Worm (Caenorhabditis elegans) whole organism, mixed stage, embryonic: ENCODE measurements around the gene T23E1.1.
A peak's percentile ranks its signal among the peaks of the same experiment; 100 is the strongest.
"Not testable (repeated sequence)": the region's sequence is repeated elsewhere in the genome, so short reads cannot be mapped to it uniquely, and the experiment has no call there.

Experiments used
- M03D4.4 ChIP-seq: sonication (generic microtip); optimal IDR thresholded peaks from 2 replicates; lab custom pipeline; 2017; ENCODE audit warnings: mild to moderate bottlenecking, missing genetic modification characterization, missing compliant biosample characterization
- blmp-1 ChIP-seq: fragments of 150-350 bp; optimal IDR thresholded peaks from 2 replicates; lab custom pipeline; 2014; ENCODE audit warnings: missing biosample characterization, missing genetic modification characterization
- ceh-39 ChIP-seq: fragments of 150-350 bp; optimal IDR thresholded peaks from 2 replicates; lab custom pipeline; 2014; ENCODE audit warnings: missing biosample characterization, missing genetic modification characterization
- ceh-43 ChIP-seq: fragments of 200-800 bp; sonication (Bioruptor generic); optimal IDR thresholded peaks from 2 replicates; lab custom pipeline; 2018; ENCODE audit warnings: mild to moderate bottlenecking, missing genetic modification characterization, moderate library complexity, missing compliant biosample characterization
- ceh-83 ChIP-seq: fragments of 200-800 bp; sonication (Bioruptor generic); optimal IDR thresholded peaks from 2 replicates; lab custom pipeline; 2018; ENCODE audit warnings: mild to moderate bottlenecking, missing genetic modification characterization, missing compliant biosample characterization
- ces-1 ChIP-seq: fragments of 150-350 bp; optimal IDR thresholded peaks from 2 replicates; lab custom pipeline; 2014; ENCODE audit warnings: missing biosample characterization, missing genetic modification reagents, missing genetic modification characterization
- cnd-1 ChIP-seq: fragments of 200-800 bp; sonication (Bioruptor generic); optimal IDR thresholded peaks from 2 replicates; lab custom pipeline; 2018; ENCODE audit warnings: mild to moderate bottlenecking, missing genetic modification characterization, missing compliant biosample characterization
- drap-1 ChIP-seq: fragments of 200-800 bp; sonication (Bioruptor generic); optimal IDR thresholded peaks from 3 replicates; lab custom pipeline; 2018; ENCODE audit warnings: mild to moderate bottlenecking, missing genetic modification characterization, missing compliant biosample characterization
- elt-1 ChIP-seq: sonication (generic microtip); optimal IDR thresholded peaks from 2 replicates; lab custom pipeline; 2017; ENCODE audit warnings: missing genetic modification characterization, mild to moderate bottlenecking, missing compliant biosample characterization, antibody characterized with exemption, moderate library complexity, borderline replicate concordance; ENCODE audit not compliant: insufficient read depth
- elt-3 ChIP-seq: fragments of 150-350 bp; optimal IDR thresholded peaks from 2 replicates; lab custom pipeline; 2014; ENCODE audit warnings: missing biosample characterization, missing genetic modification characterization
- flh-1 ChIP-seq: fragments of 200-800 bp; sonication (Bioruptor generic); optimal IDR thresholded peaks from 2 replicates; lab custom pipeline; 2018; ENCODE audit warnings: mild to moderate bottlenecking, missing genetic modification characterization, moderate library complexity, missing compliant biosample characterization
- ham-2 ChIP-seq: fragments of 200-800 bp; sonication (Bioruptor generic); optimal IDR thresholded peaks from 2 replicates; lab custom pipeline; 2018; ENCODE audit warnings: mild to moderate bottlenecking, missing genetic modification characterization, missing compliant biosample characterization
- hlh-1 ChIP-seq: fragments of 150-350 bp; optimal IDR thresholded peaks from 2 replicates; lab custom pipeline; 2014; ENCODE audit warnings: missing biosample characterization, missing genetic modification reagents, missing genetic modification characterization
- lin-32 ChIP-seq: fragments of 200-800 bp; sonication (Bioruptor generic); optimal IDR thresholded peaks from 2 replicates; lab custom pipeline; 2018; ENCODE audit warnings: mild to moderate bottlenecking, missing genetic modification characterization, missing compliant biosample characterization
- lsy-2 ChIP-seq: fragments of 150-350 bp; optimal IDR thresholded peaks from 2 replicates; lab custom pipeline; 2014; ENCODE audit warnings: missing biosample characterization, missing genetic modification characterization
- mab-5 ChIP-seq: fragments of 150-350 bp; optimal IDR thresholded peaks from 2 replicates; lab custom pipeline; 2014; ENCODE audit warnings: missing biosample characterization, missing genetic modification characterization
- mep-1 ChIP-seq: fragments of 150-350 bp; optimal IDR thresholded peaks from 2 replicates; lab custom pipeline; 2017; ENCODE audit warnings: missing biosample characterization, missing genetic modification reagents, missing genetic modification characterization, inconsistent platforms
- mls-2 ChIP-seq: sonication (generic microtip); optimal IDR thresholded peaks from 2 replicates; lab custom pipeline; 2016; ENCODE audit warnings: mild to moderate bottlenecking, missing genetic modification characterization, moderate library complexity, missing compliant biosample characterization
- nhr-12 ChIP-seq: fragments of 150-350 bp; optimal IDR thresholded peaks from 2 replicates; lab custom pipeline; 2014; ENCODE audit warnings: missing biosample characterization, missing genetic modification characterization
- nhr-2 ChIP-seq: fragments of 150-350 bp; optimal IDR thresholded peaks from 2 replicates; lab custom pipeline; 2014; ENCODE audit warnings: missing biosample characterization, missing genetic modification characterization
- nhr-237 ChIP-seq: fragments of 150-350 bp; optimal IDR thresholded peaks from 2 replicates; lab custom pipeline; 2014; ENCODE audit warnings: missing biosample characterization, missing genetic modification characterization
- nhr-76 ChIP-seq: sonication (generic microtip); optimal IDR thresholded peaks from 2 replicates; lab custom pipeline; 2017; ENCODE audit warnings: missing biosample characterization, missing genetic modification characterization
- pha-4 ChIP-seq: fragments of 150-350 bp; optimal IDR thresholded peaks from 2 replicates; lab custom pipeline; 2018; ENCODE audit warnings: missing biosample characterization, missing genetic modification reagents, missing genetic modification characterization
- sem-2 ChIP-seq: fragments of 200-800 bp; sonication (Bioruptor generic); optimal IDR thresholded peaks from 2 replicates; lab custom pipeline; 2018; ENCODE audit warnings: mild to moderate bottlenecking, missing genetic modification characterization, missing compliant biosample characterization
- snpc-4 ChIP-seq: fragments of 150-350 bp; optimal IDR thresholded peaks from 2 replicates; lab custom pipeline; 2014; ENCODE audit warnings: missing biosample characterization, missing genetic modification characterization
- sptf-1 ChIP-seq: sonication (generic microtip); optimal IDR thresholded peaks from 2 replicates; lab custom pipeline; 2017; ENCODE audit warnings: mild to moderate bottlenecking, missing genetic modification characterization, moderate library complexity, missing compliant biosample characterization
- unc-120 ChIP-seq: sonication (generic microtip); optimal IDR thresholded peaks from 2 replicates; lab custom pipeline; 2017; ENCODE audit warnings: missing genetic modification characterization, missing compliant biosample characterization; ENCODE audit not compliant: poor library complexity, severe bottlenecking
- unc-39 ChIP-seq: fragments of 150-350 bp; optimal IDR thresholded peaks from 2 replicates; lab custom pipeline; 2014; ENCODE audit warnings: missing biosample characterization, missing genetic modification characterization
- unc-62 ChIP-seq: fragments of 150-350 bp; optimal IDR thresholded peaks from 2 replicates; lab custom pipeline; 2014; ENCODE audit warnings: missing biosample characterization, missing genetic modification reagents, missing genetic modification characterization
- zip-8 ChIP-seq: fragments of 150-350 bp; optimal IDR thresholded peaks from 2 replicates; lab custom pipeline; 2014; ENCODE audit warnings: missing biosample characterization, missing genetic modification characterization
- ztf-11 ChIP-seq: fragments of 150-350 bp; optimal IDR thresholded peaks from 2 replicates; lab custom pipeline; 2014; ENCODE audit warnings: missing biosample characterization, missing genetic modification characterization

The T23E1.1 gene

DNA sequence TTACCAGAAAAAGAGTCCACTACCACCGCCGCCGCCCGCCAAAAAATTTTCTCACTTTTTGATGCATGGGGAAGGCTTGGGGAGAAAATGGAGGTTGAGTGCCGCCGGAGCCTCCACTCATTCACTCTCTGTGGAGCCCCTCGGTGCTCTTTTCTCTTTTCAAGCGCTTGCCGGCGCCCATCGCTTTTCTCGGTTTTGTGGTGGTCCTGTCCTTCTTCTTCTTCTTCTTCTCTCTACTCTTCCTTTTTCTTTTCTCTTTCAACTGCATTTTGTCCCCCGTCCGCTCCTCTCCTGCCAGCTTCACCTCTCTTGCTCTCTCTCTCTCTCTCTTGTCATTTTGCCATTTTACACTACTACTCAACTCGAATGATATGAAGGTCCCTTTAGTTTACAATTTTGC lies 12.4 kb downstream of the T23E1.1 start:
- TF ChIP-seq unc-120, result peak; percentile 63
- peak; percentile 41 for TF ChIP-seq hlh-1 (tag; lab: Kevin White, UChicago)
- peak; percentile 8 for TF ChIP-seq ces-1 (GFP tag; lab: Kevin White, UChicago)
- TF ChIP-seq nhr-237 (tag; lab: Kevin White, UChicago), result no peak
- TF ChIP-seq zip-8 (tag; lab: Kevin White, UChicago), result no peak
- peak; percentile 4 for TF ChIP-seq sptf-1 (tag; lab: Kevin White, UChicago)
- TF ChIP-seq flh-1 (GFP tag; lab: Kevin White, UChicago), result no peak
- TF ChIP-seq unc-62 (GFP tag; lab: Kevin White, UChicago), result peak; percentile 8

DNA sequence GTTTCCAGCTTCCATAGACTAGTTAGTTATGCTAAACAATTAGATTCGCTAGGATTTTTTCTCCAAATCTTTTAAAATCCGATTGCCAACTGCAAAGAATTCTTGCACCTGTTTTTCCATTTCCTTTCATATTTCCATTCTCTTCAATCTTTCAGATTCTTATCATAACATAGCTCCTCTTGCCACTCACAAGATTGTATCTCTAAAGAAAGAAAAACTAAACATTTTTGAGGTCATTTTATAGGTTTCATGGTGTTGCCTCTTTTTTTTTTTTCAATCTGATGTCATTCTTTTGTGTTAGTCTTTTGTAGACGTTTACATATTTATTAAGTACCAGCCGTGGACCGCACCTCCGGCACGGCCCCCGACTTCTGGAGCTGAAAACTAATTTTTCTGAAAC lies 14.2 kb downstream of the T23E1.1 start:
- TF ChIP-seq ceh-83 (GFP tag; lab: Kevin White, UChicago) (no peak), sptf-1 (tag; lab: Kevin White, UChicago) (peak; percentile 5), unc-39 (tag; lab: Kevin White, UChicago) (no peak), nhr-237 (tag; lab: Kevin White, UChicago) (no peak), lsy-2 (tag; lab: Kevin White, UChicago) (no peak), hlh-1 (tag; lab: Kevin White, UChicago) (no peak)

DNA sequence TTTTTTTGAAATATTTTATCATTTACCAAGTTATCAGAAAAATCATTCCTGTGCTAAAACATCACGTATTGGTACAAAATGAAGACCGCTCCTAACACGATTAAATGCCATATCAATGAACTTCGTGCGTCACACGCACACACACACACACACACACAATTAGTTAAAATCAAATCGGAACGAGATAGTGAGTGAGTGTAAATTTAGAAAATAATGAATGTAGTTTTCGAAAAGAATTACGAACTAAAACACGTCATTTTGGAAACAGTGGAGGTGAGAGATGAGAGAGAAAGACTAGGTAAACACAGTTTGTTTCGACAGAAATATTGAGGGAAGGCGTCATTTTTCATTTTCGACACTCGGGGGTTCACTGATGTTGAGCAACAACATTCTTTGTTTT lies 15.7 kb downstream of the T23E1.1 start:
- TF ChIP-seq sem-2 (GFP tag; lab: Kevin White, UChicago), result no peak
- TF ChIP-seq mep-1 (tag; lab: Kevin White, UChicago), result no peak
- no peak for TF ChIP-seq cnd-1 (tag; lab: Kevin White, UChicago)
- TF ChIP-seq unc-120, result no peak
- no peak for TF ChIP-seq ztf-11
- no peak for TF ChIP-seq sptf-1 (tag; lab: Kevin White, UChicago)
- TF ChIP-seq elt-3 (tag; lab: Kevin White, UChicago), result no peak
- TF ChIP-seq hlh-1 (tag; lab: Kevin White, UChicago), result no peak
- TF ChIP-seq drap-1 (GFP tag; lab: Kevin White, UChicago), result no peak
- no peak for TF ChIP-seq nhr-76 (tag; lab: Kevin White, UChicago)
- TF ChIP-seq zip-8 (tag; lab: Kevin White, UChicago), result no peak

DNA sequence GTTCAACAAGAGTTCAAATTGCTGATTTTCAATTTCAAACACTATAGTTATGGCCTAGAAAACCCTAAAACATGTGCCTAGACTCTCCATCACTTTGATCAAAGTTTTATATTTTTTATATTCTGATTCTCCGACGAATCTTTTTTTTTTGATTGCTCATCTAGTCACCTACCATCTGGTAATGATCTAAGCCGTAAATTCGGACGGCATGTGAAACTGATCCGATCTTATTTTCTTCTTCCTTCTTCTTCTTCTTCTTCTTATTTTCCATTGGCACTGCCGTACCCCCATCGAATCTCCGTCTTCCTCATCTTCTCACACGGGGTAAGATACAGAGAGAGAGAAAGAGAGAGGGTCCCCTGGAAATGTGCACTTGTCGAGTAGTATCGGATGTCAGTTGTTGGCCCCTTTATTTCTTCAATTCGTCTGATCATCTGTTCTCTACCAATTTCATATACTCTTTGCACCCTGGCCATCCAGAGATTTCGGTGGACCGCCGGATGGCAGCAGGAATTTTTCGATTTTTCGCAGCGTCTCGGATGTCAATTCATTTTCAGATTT lies 17.6 kb downstream of the T23E1.1 start:
- TF ChIP-seq unc-39 (tag; lab: Kevin White, UChicago), result no peak
- TF ChIP-seq mls-2 (tag; lab: Kevin White, UChicago), result no peak
- no peak for TF ChIP-seq zip-8 (tag; lab: Kevin White, UChicago)
- TF ChIP-seq hlh-1 (tag; lab: Kevin White, UChicago), result peak; percentile 93
- no peak for TF ChIP-seq blmp-1
- TF ChIP-seq ceh-83 (GFP tag; lab: Kevin White, UChicago), result no peak
- no peak for TF ChIP-seq nhr-2
- no peak for TF ChIP-seq ces-1 (GFP tag; lab: Kevin White, UChicago)
- no peak for TF ChIP-seq cnd-1 (tag; lab: Kevin White, UChicago)
- TF ChIP-seq elt-1 (tag; lab: Kevin White, UChicago), result no peak
- TF ChIP-seq lin-32 (GFP tag; lab: Kevin White, UChicago), result no peak
- peak; percentile 49 for TF ChIP-seq unc-62 (GFP tag; lab: Kevin White, UChicago)
- no peak for TF ChIP-seq pha-4
- no peak for TF ChIP-seq lsy-2 (tag; lab: Kevin White, UChicago)
- TF ChIP-seq sptf-1 (tag; lab: Kevin White, UChicago), result no peak
- no peak for TF ChIP-seq sem-2 (GFP tag; lab: Kevin White, UChicago)
- no peak for TF ChIP-seq ceh-39 (tag; lab: Kevin White, UChicago)
- TF ChIP-seq snpc-4 (tag; lab: Kevin White, UChicago), result no peak
- TF ChIP-seq nhr-12 (tag; lab: Kevin White, UChicago), result no peak
- TF ChIP-seq ham-2, result no peak
- TF ChIP-seq nhr-76 (tag; lab: Kevin White, UChicago), result no peak
- TF ChIP-seq unc-120, result peak; percentile 79
- TF ChIP-seq mab-5 (tag; lab: Kevin White, UChicago), result no peak
- TF ChIP-seq M03D4.4, result no peak
- TF ChIP-seq, all 35 proteins: peak for 3

DNA sequence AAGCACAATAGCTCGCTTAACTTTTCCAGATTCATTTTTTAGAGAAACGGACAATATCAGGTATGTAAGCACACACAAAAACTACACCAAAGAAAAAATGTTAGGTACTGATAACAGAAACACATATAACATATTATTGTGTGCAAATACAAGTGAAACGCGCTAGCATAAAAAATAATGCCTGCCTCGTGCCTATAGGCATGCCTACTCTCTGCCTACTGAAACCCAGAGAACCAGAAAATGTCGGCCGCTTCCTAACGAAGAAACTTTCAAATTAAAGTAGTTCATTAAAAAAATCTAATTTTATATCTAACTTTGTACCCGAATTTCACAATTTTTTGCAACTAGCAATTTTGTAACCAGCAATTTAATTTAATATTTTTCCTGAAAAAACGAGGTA lies 21.3 kb downstream of the T23E1.1 start, which contains the start of gene Y67D8B.1:
Gene Y67D8B.1, minus strand, starts transcription at position 101 of the 400 bp plus-strand sequence.
- not testable (repeated sequence) for TF ChIP-seq ceh-83 (GFP tag; lab: Kevin White, UChicago); ceh-43; pha-4
- TF ChIP-seq, all 35 proteins: peak for 0; not testable (repeated sequence) for 35
